Fruit fly (Drosophila melanogaster) whole organism, adult: Measurements from ENCODE around the gene Syt1.

Experiments used
- CG11617 ChIP-seq: fragments of 200-800 bp; sonication (Bioruptor generic); optimal IDR thresholded peaks from 2 replicates; lab custom pipeline; 2017; ENCODE audit warnings: mild to moderate bottlenecking, missing biosample characterization, missing genetic modification reagents, missing genetic modification characterization
- CG12768 ChIP-seq: fragments of 200-800 bp; sonication (Bioruptor generic); optimal IDR thresholded peaks from 2 replicates; lab custom pipeline; 2017; ENCODE audit warnings: missing biosample characterization, missing genetic modification characterization, mild to moderate bottlenecking, moderate library complexity, missing genetic modification reagents
- CG14711 ChIP-seq: fragments of 200-800 bp; sonication (Bioruptor generic); optimal IDR thresholded peaks from 2 replicates; lab custom pipeline; 2018; ENCODE audit warnings: missing biosample characterization, mild to moderate bottlenecking, missing genetic modification characterization, moderate library complexity
- CG1620 ChIP-seq: fragments of 200-800 bp; sonication (Bioruptor generic); optimal IDR thresholded peaks from 2 replicates; lab custom pipeline; 2016; ENCODE audit warnings: missing biosample characterization, missing genetic modification characterization
- CG33017 ChIP-seq: fragments of 200-800 bp; sonication (Bioruptor generic); optimal IDR thresholded peaks from 2 replicates; lab custom pipeline; 2018; ENCODE audit warnings: missing biosample characterization, mild to moderate bottlenecking, missing genetic modification characterization, moderate library complexity
- CG5204 ChIP-seq: fragments of 200-800 bp; sonication (Bioruptor generic); optimal IDR thresholded peaks from 2 replicates; lab custom pipeline; 2016; ENCODE audit warnings: missing biosample characterization, missing genetic modification characterization
- CG7045 ChIP-seq: fragments of 200-800 bp; sonication (Bioruptor generic); optimal IDR thresholded peaks from 2 replicates; lab custom pipeline; 2017; ENCODE audit warnings: missing biosample characterization, mild to moderate bottlenecking, missing genetic modification characterization
- CG7101 ChIP-seq: fragments of 200-800 bp; sonication (Bioruptor generic); optimal IDR thresholded peaks from 2 replicates; lab custom pipeline; 2018; ENCODE audit warnings: missing biosample characterization, mild to moderate bottlenecking, missing genetic modification characterization, moderate library complexity
- Clk ChIP-seq: fragments of 200-800 bp; sonication (Bioruptor generic); optimal IDR thresholded peaks from 2 replicates; lab custom pipeline; 2017; ENCODE audit warnings: missing biosample characterization, missing genetic modification characterization
- Crg-1 ChIP-seq: fragments of 200-800 bp; sonication (Bioruptor generic); optimal IDR thresholded peaks from 2 replicates; lab custom pipeline; 2016; ENCODE audit warnings: missing biosample characterization, missing genetic modification characterization
- Hr96 ChIP-seq: fragments of 200-800 bp; sonication (Bioruptor generic); optimal IDR thresholded peaks from 2 replicates; lab custom pipeline; 2016; ENCODE audit warnings: missing biosample characterization, missing genetic modification characterization
- Mnt ChIP-seq: fragments of 200-800 bp; sonication (Bioruptor generic); optimal IDR thresholded peaks from 2 replicates; lab custom pipeline; 2016; ENCODE audit warnings: missing biosample characterization, mild to moderate bottlenecking, missing genetic modification characterization
- bab1 ChIP-seq: fragments of 200-800 bp; sonication (Bioruptor generic); optimal IDR thresholded peaks from 3 replicates; lab custom pipeline; 2019; ENCODE audit warnings: missing biosample characterization, mild to moderate bottlenecking, missing genetic modification characterization, moderate library complexity
- cic ChIP-seq: fragments of 200-800 bp; sonication (Bioruptor generic); optimal IDR thresholded peaks from 2 replicates; lab custom pipeline; 2017; ENCODE audit warnings: missing biosample characterization, mild to moderate bottlenecking, missing genetic modification characterization, moderate library complexity
- cnc ChIP-seq, 2 experiments: fragments of >200 bp; optimal IDR thresholded peaks; 2 replicates each; lab custom pipeline; 2017
- kay ChIP-seq: fragments of 200-800 bp; sonication (Bioruptor generic); peaks from one replicate; lab custom pipeline; 2016; ENCODE audit warnings: missing biosample characterization, missing genetic modification characterization, borderline replicate concordance
- ovo ChIP-seq: fragments of 200-800 bp; sonication (Bioruptor generic); optimal IDR thresholded peaks from 2 replicates; lab custom pipeline; 2016; ENCODE audit warnings: missing biosample characterization, missing genetic modification characterization
- pad ChIP-seq: fragments of 200-800 bp; sonication (Bioruptor generic); optimal IDR thresholded peaks from 3 replicates; lab custom pipeline; 2017; ENCODE audit warnings: missing biosample characterization, missing genetic modification characterization, mild to moderate bottlenecking, moderate library complexity, missing genetic modification reagents
- tj ChIP-seq: fragments of 200-800 bp; sonication (Bioruptor generic); optimal IDR thresholded peaks from 3 replicates; lab custom pipeline; 2017; ENCODE audit warnings: missing biosample characterization, mild to moderate bottlenecking, missing genetic modification characterization, moderate library complexity
- toe ChIP-seq: fragments of 200-800 bp; sonication (Bioruptor generic); optimal IDR thresholded peaks from 2 replicates; lab custom pipeline; 2016; ENCODE audit warnings: missing biosample characterization, missing genetic modification characterization

Syt1 gene

dm6 chr2L:2765659-2766373 lies 34.0 kb downstream of the Syt1 start, which contains the start of the genes Snx21 and aph-1:
Snx21 (minus strand) TSS chr2L:2765665.
aph-1 (plus strand) TSS chr2L:2766233.
- TF ChIP-seq bab1 (peak; percentile 91), toe (GFP tag; lab: Kevin White, UChicago) (peak; percentile 92), CG33017 (tag; lab: Kevin White, UChicago) (peak; percentile 93), Hr96 (GFP tag; lab: Kevin White, UChicago) (peak; percentile 87), pad (peak; percentile 76), Clk (GFP tag; lab: Kevin White, UChicago) (peak; percentile 77), cic (GFP tag; lab: Kevin White, UChicago) (peak; percentile 1), cnc (optimal IDR thresholded peaks at IDR 0.05; lab: Kevin White, UChicago) (no peak), Mnt (GFP tag; lab: Kevin White, UChicago) (peak; percentile 84), tj (peak; percentile 78), CG5204 (GFP tag; lab: Kevin White, UChicago) (no peak), CG11617 (GFP tag; lab: Kevin White, UChicago) (peak; percentile 90), ovo (peak; percentile 57), kay (GFP tag; lab: Kevin White, UChicago) (no peak), CG7101 (peak; percentile 91), Crg-1 (GFP tag; lab: Kevin White, UChicago) (peak; percentile 76), CG7045 (GFP tag; lab: Kevin White, UChicago) (peak; percentile 95), CG12768 (GFP tag; lab: Kevin White, UChicago) (peak; percentile 91), CG1620 (GFP tag; lab: Kevin White, UChicago) (peak; percentile 84), CG14711 (tag; lab: Kevin White, UChicago) (peak; percentile 88)

DNA sequence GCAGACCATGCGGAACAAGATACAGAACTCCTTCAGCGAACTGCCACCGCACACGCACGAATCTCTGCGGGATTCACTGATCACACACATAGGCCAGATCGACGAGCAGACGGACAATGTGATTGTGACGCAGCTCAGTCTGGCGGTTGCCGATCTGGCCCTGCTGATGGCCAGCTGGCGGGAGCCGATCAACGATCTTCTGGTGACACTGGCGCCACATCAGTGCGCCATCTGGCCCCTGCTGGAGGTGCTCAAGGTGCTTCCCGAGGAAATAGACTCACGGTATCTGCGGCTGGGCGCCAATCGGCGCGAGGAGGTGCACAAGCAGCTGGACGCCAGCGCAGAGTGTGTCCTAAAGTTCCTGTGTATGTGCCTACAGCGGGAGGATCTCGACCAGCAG lies 39.5 kb downstream of the Syt1 start:
- TF ChIP-seq CG12768 (GFP tag; lab: Kevin White, UChicago), result no peak
- no peak for TF ChIP-seq kay (GFP tag; lab: Kevin White, UChicago)
- no peak for TF ChIP-seq CG5204 (GFP tag; lab: Kevin White, UChicago)
- TF ChIP-seq tj, result no peak
- TF ChIP-seq bab1, result no peak
- TF ChIP-seq Hr96 (GFP tag; lab: Kevin White, UChicago), result no peak
- TF ChIP-seq CG11617 (GFP tag; lab: Kevin White, UChicago), result no peak
- no peak for TF ChIP-seq CG14711 (tag; lab: Kevin White, UChicago)
- TF ChIP-seq Mnt (GFP tag; lab: Kevin White, UChicago), result no peak
- no peak for TF ChIP-seq CG7101
- no peak for TF ChIP-seq Crg-1 (GFP tag; lab: Kevin White, UChicago)
- no peak for TF ChIP-seq CG1620 (GFP tag; lab: Kevin White, UChicago)
- TF ChIP-seq ovo, result no peak
- TF ChIP-seq toe (GFP tag; lab: Kevin White, UChicago), result no peak
- TF ChIP-seq cic (GFP tag; lab: Kevin White, UChicago), result no peak
- TF ChIP-seq CG33017 (tag; lab: Kevin White, UChicago), result no peak
- no peak for TF ChIP-seq cnc (optimal IDR thresholded peaks at IDR 0.05; lab: Kevin White, UChicago)
- TF ChIP-seq pad, result no peak

dm6 chr2L:2759654-2760053 lies 40.1 kb downstream of the Syt1 start, which contains the start of the genes HemK2, Snapin and Tnpo-SR:
HemK2 (minus strand) TSS chr2L:2759677.
Snapin (minus strand) TSS chr2L:2759677.
Tnpo-SR (plus strand) TSS chr2L:2759924.
- TF ChIP-seq cic (GFP tag; lab: Kevin White, UChicago) (peak; percentile 72), CG5204 (GFP tag; lab: Kevin White, UChicago) (no peak), CG7045 (GFP tag; lab: Kevin White, UChicago) (peak; percentile 94), bab1 (peak; percentile 97), Clk (GFP tag; lab: Kevin White, UChicago) (peak; percentile 90), toe (GFP tag; lab: Kevin White, UChicago) (peak; percentile 97), tj (peak; percentile 79), ovo (peak; percentile 90), Hr96 (GFP tag; lab: Kevin White, UChicago) (no peak), CG1620 (GFP tag; lab: Kevin White, UChicago) (peak; percentile 95), CG11617 (GFP tag; lab: Kevin White, UChicago) (peak; percentile 93), CG33017 (tag; lab: Kevin White, UChicago) (peak; percentile 92), Mnt (GFP tag; lab: Kevin White, UChicago) (peak; percentile 93), CG7101 (peak; percentile 96), CG14711 (tag; lab: Kevin White, UChicago) (peak; percentile 96), pad (peak; percentile 84), kay (GFP tag; lab: Kevin White, UChicago) (no peak), CG12768 (GFP tag; lab: Kevin White, UChicago) (peak; percentile 94), Crg-1 (GFP tag; lab: Kevin White, UChicago) (peak; percentile 91), cnc (optimal IDR thresholded peaks at IDR 0.05; lab: Kevin White, UChicago) (no peak)

dm6 chr2L:2757930-2758556 lies 41.7 kb downstream of the Syt1 start:
- TF ChIP-seq ovo, result no peak
- TF ChIP-seq CG14711 (tag; lab: Kevin White, UChicago), result no peak
- no peak for TF ChIP-seq CG7101
- TF ChIP-seq kay (GFP tag; lab: Kevin White, UChicago), result no peak
- no peak for TF ChIP-seq toe (GFP tag; lab: Kevin White, UChicago)
- no peak for TF ChIP-seq Mnt (GFP tag; lab: Kevin White, UChicago)
- TF ChIP-seq CG33017 (tag; lab: Kevin White, UChicago), result no peak
- no peak for TF ChIP-seq CG11617 (GFP tag; lab: Kevin White, UChicago)
- TF ChIP-seq pad, result no peak
- TF ChIP-seq cnc (optimal IDR thresholded peaks at IDR 0.05; lab: Kevin White, UChicago), result no peak
- TF ChIP-seq bab1, result no peak
- no peak for TF ChIP-seq CG1620 (GFP tag; lab: Kevin White, UChicago)
- TF ChIP-seq Clk (GFP tag; lab: Kevin White, UChicago), result no peak
- no peak for TF ChIP-seq cic (GFP tag; lab: Kevin White, UChicago)
- no peak for TF ChIP-seq Crg-1 (GFP tag; lab: Kevin White, UChicago)
